Worm (Caenorhabditis elegans): ENCODE data around the gene C24D10.49.
A peak's percentile ranks its signal among the peaks of the same experiment; 100 is the strongest.

C24D10.49 gene

ce11 chrIV:5152391-5152790 lies 4.7 kb downstream of the C24D10.49 start, which contains the start of gene soc-2:
TSS of gene soc-2 (minus strand) at chrIV:5152491.
- TF ChIP-seq nhr-23 (tag; optimal IDR thresholded peaks at IDR 0.05) (no peak), Y55F3AM.14 (GFP tag; optimal IDR thresholded peaks at IDR 0.05) (no peak), blmp-1 (tag; optimal IDR thresholded peaks at IDR 0.05; ENCODE audit: insufficient read depth) (no peak), nhr-237 (tag; optimal IDR thresholded peaks at IDR 0.05) (no peak), lin-13 (GFP tag; optimal IDR thresholded peaks at IDR 0.05) (no peak), mab-5 (tag; optimal IDR thresholded peaks at IDR 0.05) (no peak), ceh-82 (tag; optimal IDR thresholded peaks at IDR 0.05) (no peak)

- no peak for TF ChIP-seq unc-62 (GFP tag; optimal IDR thresholded peaks at IDR 0.05)
- TF ChIP-seq C34F6.9 (tag; optimal IDR thresholded peaks at IDR 0.05), result no peak
- no peak for TF ChIP-seq snpc-4 (tag; optimal IDR thresholded peaks at IDR 0.05)
- no peak for TF ChIP-seq mbf-1 (tag; optimal IDR thresholded peaks at IDR 0.05)
- TF ChIP-seq ZK546.5 (tag; optimal IDR thresholded peaks at IDR 0.05), result no peak
- TF ChIP-seq nhr-77 (tag; optimal IDR thresholded peaks at IDR 0.05), result no peak
- no peak for TF ChIP-seq F13H6.1 (tag; optimal IDR thresholded peaks at IDR 0.05)
- TF ChIP-seq ztf-1 (GFP tag; conservative IDR thresholded peaks at IDR 0.05), result no peak
- no peak for TF ChIP-seq sma-9 (GFP tag; optimal IDR thresholded peaks at IDR 0.05)
- TF ChIP-seq sma-9 (tag; optimal IDR thresholded peaks at IDR 0.05), result no peak
- no peak for TF ChIP-seq dmd-4 (tag; optimal IDR thresholded peaks at IDR 0.05)
- no peak for TF ChIP-seq ceh-82 (tag; optimal IDR thresholded peaks at IDR 0.05)
- no peak for TF ChIP-seq sem-4 (tag; optimal IDR thresholded peaks at IDR 0.05)
- TF ChIP-seq zag-1 (tag; optimal IDR thresholded peaks at IDR 0.05), result no peak
- no peak for TF ChIP-seq lsy-2 (tag; optimal IDR thresholded peaks at IDR 0.05)
- no peak for TF ChIP-seq R02D3.7 (tag; optimal IDR thresholded peaks at IDR 0.05)
- TF ChIP-seq nhr-129 (tag; optimal IDR thresholded peaks at IDR 0.05), result no peak
- TF ChIP-seq ceh-16 (tag; optimal IDR thresholded peaks at IDR 0.05), result no peak
- TF ChIP-seq skn-1 (tag; optimal IDR thresholded peaks at IDR 0.05), result no peak
Measured at ce11 chrIV:5149793-5150192, 7.3 kb downstream of the C24D10.49 start, which contains the start of gene C24D10.5. TSS of gene C24D10.5 (plus strand) at chrIV:5150093.

- TF ChIP-seq zag-1 (tag; optimal IDR thresholded peaks at IDR 0.05) (no peak), nhr-12 (tag; optimal IDR thresholded peaks at IDR 0.05) (no peak), mab-5 (tag; optimal IDR thresholded peaks at IDR 0.05) (no peak), ztf-4 (tag; optimal IDR thresholded peaks at IDR 0.05) (no peak), mdl-1 (tag; optimal IDR thresholded peaks at IDR 0.05) (no peak), blmp-1 (tag; optimal IDR thresholded peaks at IDR 0.05; ENCODE audit: insufficient read depth) (no peak), lin-13 (GFP tag; optimal IDR thresholded peaks at IDR 0.05) (no peak), ztf-1 (GFP tag; conservative IDR thresholded peaks at IDR 0.05) (no peak), sma-9 (GFP tag; optimal IDR thresholded peaks at IDR 0.05) (peak; percentile 1), sma-9 (tag; optimal IDR thresholded peaks at IDR 0.05) (no peak), unc-55 (GFP tag; optimal IDR thresholded peaks at IDR 0.05) (peak; percentile 33), C34F6.9 (tag; optimal IDR thresholded peaks at IDR 0.05) (peak; percentile 20), Y55F3AM.14 (GFP tag; optimal IDR thresholded peaks at IDR 0.05) (no peak), nhr-23 (tag; optimal IDR thresholded peaks at IDR 0.05) (no peak), ZK546.5 (tag; optimal IDR thresholded peaks at IDR 0.05) (no peak), nhr-11 (tag; optimal IDR thresholded peaks at IDR 0.05) (no peak), nhr-25 (tag; optimal IDR thresholded peaks at IDR 0.05) (peak; percentile 16), sma-3 (GFP tag; optimal IDR thresholded peaks at IDR 0.05) (no peak), crh-2 (tag; optimal IDR thresholded peaks at IDR 0.05) (peak; percentile 15), lsy-2 (tag; optimal IDR thresholded peaks at IDR 0.05) (peak in 1 of 2 experiments; percentile 7), snpc-4 (tag; optimal IDR thresholded peaks at IDR 0.05) (no peak), lin-11 (tag; optimal IDR thresholded peaks at IDR 0.05) (no peak), nhr-21 (tag; optimal IDR thresholded peaks at IDR 0.05) (no peak), lin-39 (tag; optimal IDR thresholded peaks at IDR 0.05) (no peak), fos-1 (tag; optimal IDR thresholded peaks at IDR 0.05) (peak; percentile 4), nhr-6 (tag; optimal IDR thresholded peaks at IDR 0.05) (no peak)
Measured at ce11 chrIV:5139972-5140371, 17.2 kb downstream of the C24D10.49 start.

DNA sequence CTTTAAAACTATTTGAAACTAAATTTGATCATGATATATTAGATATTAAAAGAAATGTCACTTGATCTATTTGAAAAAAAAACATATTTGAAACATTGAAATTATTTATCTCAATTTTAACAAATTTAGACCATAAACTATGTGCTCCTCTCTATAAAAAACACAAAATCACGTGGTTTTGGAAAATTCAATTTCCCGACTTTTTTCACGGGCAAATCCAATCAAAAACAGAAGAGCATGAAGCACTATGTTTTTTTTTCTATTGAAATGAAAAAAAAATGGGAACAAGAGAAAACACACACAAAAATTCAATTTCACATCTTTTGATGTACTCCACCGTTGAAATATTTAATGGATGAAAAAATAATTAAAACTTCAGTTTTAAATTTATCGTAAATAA lies 17.9 kb downstream of the C24D10.49 start:
- TF ChIP-seq nhr-129 (tag; optimal IDR thresholded peaks at IDR 0.05), result no peak
- peak in 1 of 2 experiments; percentile 2 for TF ChIP-seq lsy-2 (tag; optimal IDR thresholded peaks at IDR 0.05)
- TF ChIP-seq nhr-23 (tag; optimal IDR thresholded peaks at IDR 0.05), result no peak
- no peak for TF ChIP-seq unc-39 (tag; optimal IDR thresholded peaks at IDR 0.05)
- TF ChIP-seq nhr-10 (tag; optimal IDR thresholded peaks at IDR 0.05), result no peak
- no peak for TF ChIP-seq gmeb-1 (tag; optimal IDR thresholded peaks at IDR 0.05)
- TF ChIP-seq elt-1 (tag; optimal IDR thresholded peaks at IDR 0.05), result no peak
- no peak for TF ChIP-seq blmp-1 (tag; optimal IDR thresholded peaks at IDR 0.05; ENCODE audit: insufficient read depth)
- no peak for TF ChIP-seq fos-1 (tag; optimal IDR thresholded peaks at IDR 0.05)
